Worm (Caenorhabditis elegans) whole organism, late embryonic: ENCODE measurements around the gene gck-2.

Source experiments
- ama-1 ChIP-seq: fragments of 150-350 bp; optimal IDR thresholded peaks from 2 replicates; lab custom pipeline; 2014
- ceh-19 ChIP-seq: fragments of 200-800 bp; sonication (Bioruptor generic); optimal IDR thresholded peaks from 2 replicates; lab custom pipeline; 2018; ENCODE audit warnings: mild to moderate bottlenecking, missing genetic modification characterization, missing compliant biosample characterization
- ceh-9 ChIP-seq: sonication (generic microtip); optimal IDR thresholded peaks from 2 replicates; lab custom pipeline; 2016; ENCODE audit warnings: mild to moderate bottlenecking, missing genetic modification characterization, inconsistent platforms, missing compliant biosample characterization
- dve-1 ChIP-seq: sonication (generic microtip); optimal IDR thresholded peaks from 2 replicates; lab custom pipeline; 2017; ENCODE audit warnings: antibody characterized with exemption, mild to moderate bottlenecking, missing genetic modification characterization, missing compliant biosample characterization
- elt-2 ChIP-seq: sonication (generic microtip); optimal IDR thresholded peaks from 2 replicates; lab custom pipeline; 2016; ENCODE audit warnings: missing genetic modification reagents, missing genetic modification characterization, missing compliant biosample characterization
- ets-4 ChIP-seq: sonication (generic microtip); optimal IDR thresholded peaks from 2 replicates; lab custom pipeline; 2016; ENCODE audit warnings: missing genetic modification characterization, missing compliant biosample characterization
- lim-6 ChIP-seq: sonication (generic microtip); optimal IDR thresholded peaks from 2 replicates; lab custom pipeline; 2016; ENCODE audit warnings: missing genetic modification characterization, missing compliant biosample characterization
- nhr-11 ChIP-seq: fragments of 150-350 bp; optimal IDR thresholded peaks from 2 replicates; lab custom pipeline; 2014; ENCODE audit warnings: missing biosample characterization, missing genetic modification characterization
- pag-3 ChIP-seq: sonication (generic microtip); optimal IDR thresholded peaks from 2 replicates; lab custom pipeline; 2016; ENCODE audit warnings: missing compliant biosample characterization, missing genetic modification characterization, borderline replicate concordance
- pha-4 ChIP-seq: fragments of 150-350 bp; optimal IDR thresholded peaks from 2 replicates; lab custom pipeline; 2018; ENCODE audit warnings: missing biosample characterization, missing genetic modification reagents, missing genetic modification characterization
- sdc-2 ChIP-seq: sonication (generic microtip); optimal IDR thresholded peaks from 2 replicates; lab custom pipeline; 2016; ENCODE audit warnings: missing genotype, missing genetic modification characterization, missing compliant biosample characterization
- unc-55 ChIP-seq: sonication (generic microtip); optimal IDR thresholded peaks from 2 replicates; lab custom pipeline; 2017; ENCODE audit warnings: missing biosample characterization, missing genetic modification reagents, missing genetic modification characterization
- unc-86 ChIP-seq: sonication (generic microtip); optimal IDR thresholded peaks from 2 replicates; lab custom pipeline; 2016; ENCODE audit warnings: missing genetic modification characterization, missing compliant biosample characterization
- zip-5 ChIP-seq: sonication (generic microtip); optimal IDR thresholded peaks from 2 replicates; lab custom pipeline; 2016; ENCODE audit warnings: missing genetic modification characterization, missing compliant biosample characterization

DNA sequence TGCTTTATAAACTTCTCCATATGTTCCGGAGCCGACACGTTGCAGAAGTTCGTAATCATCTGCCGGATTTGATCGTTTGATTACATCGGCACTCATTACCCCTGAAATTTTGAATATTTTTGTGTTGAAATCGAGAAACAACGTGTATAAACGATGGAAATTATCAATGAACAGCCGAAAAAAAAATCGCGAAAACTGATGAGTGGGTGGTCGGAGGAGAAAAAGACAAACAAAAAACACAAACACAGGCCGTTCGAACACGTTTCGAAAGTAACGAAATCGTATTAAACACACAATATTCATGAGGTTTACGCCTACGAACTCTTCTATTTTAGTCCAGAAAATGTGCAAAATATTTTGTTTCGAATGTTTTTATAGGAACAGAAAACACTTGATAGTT lies at the start of gene gck-2:
- TF ChIP-seq ceh-9 (tag; lab: Kevin White, UChicago) (no peak), ceh-19 (GFP tag; lab: Kevin White, UChicago) (no peak), unc-86 (no peak), ama-1 (lab: Kevin White, UChicago) (no peak), lim-6 (no peak), pag-3 (tag; lab: Kevin White, UChicago) (no peak), dve-1 (tag; lab: Kevin White, UChicago) (no peak), elt-2 (tag; lab: Kevin White, UChicago) (no peak), ets-4 (tag; lab: Kevin White, UChicago) (no peak), zip-5 (no peak), pha-4 (no peak), sdc-2 (no peak), nhr-11 (tag; lab: Kevin White, UChicago) (no peak), unc-55 (GFP tag; lab: Kevin White, UChicago) (no peak)
